Fruit fly (Drosophila melanogaster): Measurements from ENCODE around the gene btn.

btn gene

dm6 chr3R:22584582-22584981 lies 1.8 kb downstream of the btn start, which contains the start of the genes CG33107 and CG6937 (continued):
- TF ChIP-seq twi (tag; optimal IDR thresholded peaks at IDR 0.05) (no peak), CG17829 (tag; optimal IDR thresholded peaks at IDR 0.05) (peak; percentile 17), crol (GFP tag; IDR thresholded peaks at IDR 0.05) (no peak), Hr39 (optimal IDR thresholded peaks at IDR 0.05) (no peak), Dp (GFP tag; optimal IDR thresholded peaks at IDR 0.05) (peak; percentile 77), Rfx (GFP tag; IDR thresholded peaks at IDR 0.05) (peak; percentile 33; the same call in 1 of the 2 replicates), Pdp1 (GFP tag; optimal IDR thresholded peaks at IDR 0.05) (peak in 1 of 2 experiments; percentile 31), sna (GFP tag; IDR thresholded peaks at IDR 0.05; ENCODE audit: partially characterized antibody) (0 out of 2 replicates have a peak, but pooled peaks have one; percentile 16), CG12659 (GFP tag; optimal IDR thresholded peaks at IDR 0.05) (peak; percentile 46), CG17612 (GFP tag; IDR thresholded peaks at IDR 0.05) (no peak), GATAe (GFP tag; conservative IDR thresholded peaks at IDR 0.05) (no peak), Doc3 (GFP tag; IDR thresholded peaks at IDR 0.05; ENCODE audit: partially characterized antibody) (0 out of 3 replicates have a peak, but pooled peaks have one; percentile 42), HHEX (GFP tag; optimal IDR thresholded peaks at IDR 0.05) (no peak), pzg (GFP tag; optimal IDR thresholded peaks at IDR 0.05) (peak; percentile 76), Scr (GFP tag; IDR thresholded peaks at IDR 0.05; ENCODE audit: partially characterized antibody) (peak; percentile 28; the same call in 1 of the 2 replicates), CG13287 (GFP tag; IDR thresholded peaks at IDR 0.05; ENCODE audit: partially characterized antibody) (peak; percentile 59), CG17186 (GFP tag; optimal IDR thresholded peaks at IDR 0.05) (peak; percentile 34), tll (GFP tag; optimal IDR thresholded peaks at IDR 0.05) (no peak), otp (GFP tag; IDR thresholded peaks at IDR 0.05) (no peak), fd64A (GFP tag; optimal IDR thresholded peaks at IDR 0.05) (no peak), gcm (GFP tag; optimal IDR thresholded peaks at IDR 0.05) (no peak), lab (GFP tag; optimal IDR thresholded peaks at IDR 0.05) (no peak), CG10267 (tag; optimal IDR thresholded peaks at IDR 0.05) (peak; percentile 20), CG18476 (GFP tag; optimal IDR thresholded peaks at IDR 0.05) (no peak), klu (GFP tag; IDR thresholded peaks at IDR 0.05) (no peak), CG9727 (GFP tag; optimal IDR thresholded peaks at IDR 0.05) (no peak), Sry-δ (GFP tag; optimal IDR thresholded peaks at IDR 0.05) (peak; percentile 12), CG12219 (GFP tag; optimal IDR thresholded peaks at IDR 0.05) (no peak), ftz-f1 (GFP tag; optimal IDR thresholded peaks at IDR 0.05) (peak; percentile 86), E2f2 (GFP tag; IDR thresholded peaks at IDR 0.05) (peak; percentile 83), hb (GFP tag; IDR thresholded peaks at IDR 0.05; ENCODE audit: partially characterized antibody) (no peak), ems (GFP tag; optimal IDR thresholded peaks at IDR 0.05) (no peak), unc-4 (GFP tag; IDR thresholded peaks at IDR 0.05; ENCODE audit: partially characterized antibody) (peak; percentile 36), gfzf (GFP tag; optimal IDR thresholded peaks at IDR 0.05) (peak; percentile 90), NC2α (GFP tag; optimal IDR thresholded peaks at IDR 0.05) (no peak), CoRest (tag; optimal IDR thresholded peaks at IDR 0.05) (peak; percentile 4), CG10654 (GFP tag; optimal IDR thresholded peaks at IDR 0.05) (no peak), YL-1 (GFP tag; optimal IDR thresholded peaks at IDR 0.05) (peak; percentile 66), Meics (GFP tag; optimal IDR thresholded peaks at IDR 0.05) (no peak), Ets97D (GFP tag; optimal IDR thresholded peaks at IDR 0.05) (peak; percentile 30), CG10462 (GFP tag; optimal IDR thresholded peaks at IDR 0.05) (no peak), CG10979 (tag; optimal IDR thresholded peaks at IDR 0.05) (no peak), D (optimal IDR thresholded peaks at IDR 0.05) (no peak), D (GFP tag; optimal IDR thresholded peaks at IDR 0.05) (no peak), TFAM (GFP tag; optimal IDR thresholded peaks at IDR 0.05) (no peak), stwl (tag; optimal IDR thresholded peaks at IDR 0.05) (peak; percentile 71), bbx (GFP tag; IDR thresholded peaks at IDR 0.05; ENCODE audit: partially characterized antibody) (peak; percentile 19; the same call in 1 of the 2 replicates), CG14667 (GFP tag; IDR thresholded peaks at IDR 0.05) (no peak), CG8924 (tag; optimal IDR thresholded peaks at IDR 0.05) (peak; percentile 30), Sin3A (optimal IDR thresholded peaks at IDR 0.05) (peak; percentile 47)

Measured in whole organism, embryonic.